Fruit fly (Drosophila melanogaster): ENCODE data around the gene nerfin-2.

dm6 chr3R:10080699-10081098 is 9.8 kb downstream of the nerfin-2 start:
- no peak for TF ChIP-seq CG5204 (GFP tag; optimal IDR thresholded peaks at IDR 0.05)
- no peak for TF ChIP-seq kay (GFP tag; ENCODE audit: borderline replicate concordance)
- TF ChIP-seq pad (GFP tag; optimal IDR thresholded peaks at IDR 0.05) = peak; percentile 83
- TF ChIP-seq toe (GFP tag; optimal IDR thresholded peaks at IDR 0.05) = no peak
- TF ChIP-seq Hr96 (GFP tag; optimal IDR thresholded peaks at IDR 0.05) = no peak
- peak; percentile 68 for TF ChIP-seq tj (GFP tag; optimal IDR thresholded peaks at IDR 0.05)
- no peak for TF ChIP-seq Mnt (GFP tag; optimal IDR thresholded peaks at IDR 0.05)
- TF ChIP-seq CG11617 (GFP tag; optimal IDR thresholded peaks at IDR 0.05) = no peak
- no peak for TF ChIP-seq cnc (optimal IDR thresholded peaks at IDR 0.05)
- TF ChIP-seq ovo (GFP tag; optimal IDR thresholded peaks at IDR 0.05) = no peak

All from whole organism, adult.